Fruit fly (Drosophila melanogaster) whole organism, wandering third instar larva: ENCODE results near the gene bam.

Source experiments
- Abd-B ChIP-seq: fragments of >200 bp; optimal IDR thresholded peaks from 2 replicates; lab custom pipeline; 2017; ENCODE audit warnings: missing biosample characterization, missing genetic modification characterization
- CG32264 ChIP-seq: fragments of 200-800 bp; sonication (Bioruptor generic); optimal IDR thresholded peaks from 2 replicates; lab custom pipeline; 2016; ENCODE audit warnings: missing biosample characterization, missing genetic modification characterization
- CG9705 ChIP-seq: fragments of 200-800 bp; sonication (Bioruptor generic); optimal IDR thresholded peaks from 2 replicates; lab custom pipeline; 2018; ENCODE audit warnings: missing biosample characterization, mild to moderate bottlenecking, missing genetic modification characterization
- CrebA ChIP-seq: fragments of 200-800 bp; sonication (Bioruptor generic); optimal IDR thresholded peaks from 2 replicates; lab custom pipeline; 2016; ENCODE audit warnings: missing biosample characterization, mild to moderate bottlenecking, missing genetic modification characterization, borderline replicate concordance
- GATAd ChIP-seq: sonication (Bioruptor generic); optimal IDR thresholded peaks from 2 replicates; lab custom pipeline; 2016; ENCODE audit warnings: missing biosample characterization, missing genetic modification characterization
- HLH106 ChIP-seq: fragments of 200-800 bp; optimal IDR thresholded peaks from 3 replicates; lab custom pipeline; 2019; ENCODE audit warnings: missing biosample characterization, mild to moderate bottlenecking, missing genetic modification characterization, moderate library complexity
- Hnf4 ChIP-seq: fragments of 200-800 bp; sonication (Bioruptor generic); optimal IDR thresholded peaks from 2 replicates; lab custom pipeline; 2016; ENCODE audit warnings: missing biosample characterization, mild to moderate bottlenecking, missing genetic modification characterization
- Hr78 ChIP-seq: fragments of >200 bp; optimal IDR thresholded peaks from 2 replicates; lab custom pipeline; 2017; ENCODE audit warnings: missing biosample characterization, missing genetic modification characterization
- Hr83 ChIP-seq: fragments of 200-300 bp; sonication (Bioruptor generic); optimal IDR thresholded peaks from 2 replicates; lab custom pipeline; 2016; ENCODE audit warnings: missing biosample characterization, mild to moderate bottlenecking, missing genetic modification characterization, moderate library complexity; ENCODE audit not compliant: poor library complexity, severe bottlenecking
- Jra ChIP-seq: sonication (Bioruptor generic); optimal IDR thresholded peaks from 2 replicates; lab custom pipeline; 2016; ENCODE audit warnings: missing biosample characterization, missing genetic modification characterization
- Mio ChIP-seq: sonication (Bioruptor generic); optimal IDR thresholded peaks from 2 replicates; lab custom pipeline; 2016; ENCODE audit warnings: missing biosample characterization, missing genetic modification characterization
- Myc ChIP-seq: fragments of >200 bp; optimal IDR thresholded peaks from 2 replicates; lab custom pipeline; 2017
- N ChIP-seq: fragments of >200 bp; optimal IDR thresholded peaks from 2 replicates; lab custom pipeline; 2018; ENCODE audit warnings: missing biosample characterization, missing external identifiers, missing genetic modification characterization
- OdsH ChIP-seq: fragments of 200-800 bp; sonication (Bioruptor generic); optimal IDR thresholded peaks from 2 replicates; lab custom pipeline; 2016; ENCODE audit warnings: missing biosample characterization, mild to moderate bottlenecking, missing genetic modification characterization
- Rel ChIP-seq, 2 experiments: fragments of 200-800 bp; sonication (Bioruptor generic) in 1 of 2; optimal IDR thresholded peaks; 2 replicates in 1 of 2; 3 replicates in 1 of 2; lab custom pipeline; 2016 to 2019; ENCODE audit warnings: mild to moderate bottlenecking in 2 of 2, missing biosample characterization in 2 of 2, missing genetic modification characterization in 2 of 2, moderate library complexity in 1 of 2
- Sp1 ChIP-seq: fragments of 200-800 bp; sonication (Bioruptor generic); optimal IDR thresholded peaks from 3 replicates; lab custom pipeline; 2019; ENCODE audit warnings: missing biosample characterization, mild to moderate bottlenecking, missing genetic modification characterization, moderate library complexity
- Vsx2 ChIP-seq: fragments of 200-300, 225-300 bp; sonication (Bioruptor generic); optimal IDR thresholded peaks from 2 replicates; lab custom pipeline; 2018; ENCODE audit warnings: missing biosample characterization, missing genetic modification characterization; ENCODE audit not compliant: partially characterized antibody
- br ChIP-seq: fragments of 200-800 bp; sonication (Bioruptor generic); optimal IDR thresholded peaks from 2 replicates; lab custom pipeline; 2016; ENCODE audit warnings: missing biosample characterization, missing genetic modification characterization
- dl ChIP-seq, 2 experiments: fragments of 175-275, 200-275 bp in 1 of 2; fragments of 200-275 bp in 1 of 2; sonication (Bioruptor generic); optimal IDR thresholded peaks; lab custom pipeline; 2018; ENCODE audit warnings: mild to moderate bottlenecking in 2 of 2, missing biosample characterization in 2 of 2, missing genetic modification characterization in 2 of 2, moderate library complexity in 2 of 2; ENCODE audit not compliant: partially characterized antibody in 2 of 2, insufficient read depth in 1 of 2
- dmrt93B ChIP-seq: fragments of 200-800 bp; sonication (Bioruptor generic); optimal IDR thresholded peaks from 2 replicates; lab custom pipeline; 2018; ENCODE audit warnings: missing biosample characterization, mild to moderate bottlenecking, missing genetic modification characterization
- dsf ChIP-seq: sonication (Bioruptor generic); optimal IDR thresholded peaks from 2 replicates; lab custom pipeline; 2016; ENCODE audit warnings: missing biosample characterization, missing genetic modification characterization, borderline replicate concordance
- ey ChIP-seq: fragments of 200-800 bp; sonication (Bioruptor generic); optimal IDR thresholded peaks from 2 replicates; lab custom pipeline; 2016; ENCODE audit warnings: missing biosample characterization, missing genetic modification characterization
- foxo ChIP-seq, 2 experiments: fragments of 200-800 bp; sonication (Bioruptor generic); optimal IDR thresholded peaks; 2 replicates in 1 of 2; 3 replicates in 1 of 2; lab custom pipeline; 2016 to 2017; ENCODE audit warnings: missing biosample characterization in 2 of 2, missing genetic modification characterization in 2 of 2
- fru ChIP-seq: fragments of 200-800 bp; sonication (Bioruptor generic); optimal IDR thresholded peaks from 3 replicates; lab custom pipeline; 2016; ENCODE audit warnings: missing biosample characterization, mild to moderate bottlenecking, missing genetic modification characterization
- h ChIP-seq: fragments of 200-800 bp; sonication (Bioruptor generic); optimal IDR thresholded peaks from 3 replicates; lab custom pipeline; 2016; ENCODE audit warnings: missing biosample characterization, mild to moderate bottlenecking, missing genetic modification characterization
- jim ChIP-seq: fragments of 175-275, 200-325 bp; sonication (Bioruptor generic); optimal IDR thresholded peaks from 2 replicates; lab custom pipeline; 2016; ENCODE audit warnings: missing biosample characterization, mild to moderate bottlenecking, missing genetic modification characterization
- pan ChIP-seq: fragments of >200 bp; optimal IDR thresholded peaks from 2 replicates; lab custom pipeline; 2017
- psq ChIP-seq: fragments of 200-800 bp; sonication (Bioruptor generic); optimal IDR thresholded peaks from 3 replicates; lab custom pipeline; 2017; ENCODE audit warnings: missing biosample characterization, mild to moderate bottlenecking, missing genetic modification characterization, moderate library complexity
- rgr ChIP-seq: fragments of 200-800 bp; sonication (Bioruptor generic); optimal IDR thresholded peaks from 3 replicates; lab custom pipeline; 2016; ENCODE audit warnings: missing biosample characterization, mild to moderate bottlenecking, missing genetic modification characterization
- sage ChIP-seq: fragments of 200-800 bp; sonication (Bioruptor generic); optimal IDR thresholded peaks from 2 replicates; lab custom pipeline; 2016; ENCODE audit warnings: missing biosample characterization, mild to moderate bottlenecking, missing genetic modification characterization
- sv ChIP-seq: fragments of 200-800 bp; sonication (Bioruptor generic); optimal IDR thresholded peaks from 3 replicates; lab custom pipeline; 2016; ENCODE audit warnings: missing biosample characterization, missing genetic modification characterization
- tai ChIP-seq: sonication (Bioruptor generic); optimal IDR thresholded peaks from 2 replicates; lab custom pipeline; 2016; ENCODE audit warnings: missing biosample characterization, missing genetic modification characterization
- usp ChIP-seq: fragments of >200 bp; optimal IDR thresholded peaks from 2 replicates; lab custom pipeline; 2017; ENCODE audit warnings: missing biosample characterization, missing genetic modification characterization
- woc ChIP-seq: sonication (Bioruptor generic); optimal IDR thresholded peaks from 2 replicates; lab custom pipeline; 2016; ENCODE audit warnings: missing biosample characterization, mild to moderate bottlenecking, missing genetic modification characterization

Gene bam

DNA sequence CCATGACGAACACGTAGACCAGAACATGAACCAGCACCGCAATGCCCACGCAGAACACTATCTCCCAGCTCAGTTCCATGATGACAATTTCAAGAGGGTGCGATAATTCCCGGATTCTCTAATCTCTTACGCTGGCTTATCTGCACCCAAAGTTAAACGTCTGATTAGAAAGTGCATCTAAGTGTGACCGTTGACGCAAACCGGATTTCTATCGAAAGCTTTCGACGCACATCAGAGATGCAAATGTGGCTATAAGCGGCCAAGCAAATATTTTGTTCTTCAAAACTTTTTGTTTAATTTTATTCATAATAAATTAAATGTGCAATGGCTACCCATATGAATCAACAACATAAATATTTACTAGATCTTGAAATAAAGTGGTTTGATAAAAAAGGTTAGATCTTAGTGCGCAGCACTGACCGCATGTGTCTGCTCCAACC, 17.4 kb upstream of the bam start, which contains the start of the genes Kdsr and CG11858 (continued):
- TF ChIP-seq sv (GFP tag; lab: Kevin White, UChicago) (peak; percentile 67), N (GFP tag; lab: Kevin White, UChicago) (no peak), Mio (GFP tag; lab: Kevin White, UChicago) (no peak)

DNA sequence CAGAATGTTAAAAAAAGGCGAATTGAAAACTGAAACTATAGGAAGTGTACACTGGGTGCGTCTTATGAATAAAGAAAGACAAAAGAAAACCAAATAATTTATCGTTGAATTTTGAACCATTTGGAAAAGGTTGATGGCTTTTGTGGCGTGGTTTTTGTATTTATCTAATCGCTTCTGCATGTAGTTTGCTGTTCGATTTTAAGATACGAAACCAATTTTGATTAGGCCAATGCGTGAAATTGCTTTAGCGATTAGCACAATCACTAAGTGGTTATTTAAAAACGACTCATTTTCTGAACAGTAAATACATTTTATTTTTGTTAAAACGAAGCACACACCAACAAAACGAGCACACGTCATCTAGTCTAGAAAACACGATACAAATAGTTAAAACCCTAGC, 15.8 kb upstream of the bam start:
- TF ChIP-seq HLH106 (tag; lab: Kevin White, UChicago) (no peak), dmrt93B (GFP tag; lab: Kevin White, UChicago) (no peak), br (GFP tag; lab: Kevin White, UChicago) (no peak)

DNA sequence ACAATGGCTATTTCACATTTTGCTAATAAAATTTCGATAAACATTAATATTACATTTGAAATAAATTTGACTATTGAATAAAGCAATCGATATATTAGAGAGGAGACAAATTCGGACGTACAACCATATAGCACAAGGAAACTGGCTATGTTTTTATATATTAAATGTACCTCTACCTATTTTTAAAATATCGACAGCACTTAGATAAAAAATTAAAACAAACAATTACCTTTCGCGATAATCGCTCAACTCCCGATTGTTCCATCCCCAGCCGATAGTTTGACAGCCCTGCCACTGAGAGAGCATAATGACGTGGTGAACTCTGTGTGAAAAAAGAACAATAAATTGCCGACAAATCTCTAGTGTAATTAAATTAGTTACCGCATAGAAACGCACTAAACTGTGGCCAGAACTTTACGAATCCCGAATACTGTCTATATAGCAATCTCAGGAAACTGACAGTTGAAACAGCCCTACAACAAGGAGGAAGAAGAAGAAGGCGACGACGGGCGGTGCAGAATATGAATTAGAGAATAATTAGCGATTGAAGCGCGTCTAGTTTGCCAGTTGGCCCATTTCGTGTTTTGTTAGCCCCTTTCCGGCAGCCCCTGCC, 13.8 kb upstream of the bam start, which contains the start of gene CG11857:
TSS of gene CG11857 (plus strand) at position 271 of the 613 bp plus-strand sequence.
- TF ChIP-seq Vsx2 = no peak
- peak; percentile 94 for TF ChIP-seq dsf (GFP tag; lab: Kevin White, UChicago)
- TF ChIP-seq CrebA (GFP tag; lab: Kevin White, UChicago) = no peak
- TF ChIP-seq pan = no peak
- peak; percentile 43 for TF ChIP-seq jim (GFP tag; lab: Kevin White, UChicago)
- TF ChIP-seq Hr83 (GFP tag; lab: Kevin White, UChicago) = peak; percentile 96
- peak; percentile 79 for TF ChIP-seq Mio (GFP tag; lab: Kevin White, UChicago)
- no peak for TF ChIP-seq Hr78 (GFP tag; lab: Kevin White, UChicago)
- TF ChIP-seq usp = no peak
- TF ChIP-seq OdsH (GFP tag; lab: Kevin White, UChicago) = peak; percentile 96
- peak; percentile 99 for TF ChIP-seq h (GFP tag; lab: Kevin White, UChicago)
- peak; percentile 98 for TF ChIP-seq sv (GFP tag; lab: Kevin White, UChicago)
- peak; percentile 94 for TF ChIP-seq GATAd
- peak; percentile 93 for TF ChIP-seq CG32264 (GFP tag; lab: Kevin White, UChicago)
- TF ChIP-seq Abd-B (GFP tag; lab: Kevin White, UChicago) = no peak
- TF ChIP-seq Jra (GFP tag; lab: Kevin White, UChicago) = peak; percentile 98
- TF ChIP-seq dmrt93B (GFP tag; lab: Kevin White, UChicago) = peak; percentile 96
- no peak for TF ChIP-seq sage (GFP tag; lab: Kevin White, UChicago)
- peak; percentile 96 for TF ChIP-seq Sp1 (GFP tag; lab: Kevin White, UChicago)
- TF ChIP-seq dl (GFP tag; optimal IDR thresholded peaks at IDR 0.05; lab: Kevin White, UChicago; ENCODE audit: insufficient read depth in 1 of 2, partially characterized antibody in 2 of 2) = no peak
- TF ChIP-seq br (GFP tag; lab: Kevin White, UChicago) = peak; percentile 96
- TF ChIP-seq woc = peak; percentile 97
- TF ChIP-seq psq (GFP tag; lab: Kevin White, UChicago) = peak; percentile 94
- TF ChIP-seq HLH106 (tag; lab: Kevin White, UChicago) = peak; percentile 98
- peak; percentile 97 for TF ChIP-seq fru (GFP tag; lab: Kevin White, UChicago)
- TF ChIP-seq CG9705 (GFP tag; lab: Kevin White, UChicago) = peak; percentile 95
- no peak for TF ChIP-seq tai (GFP tag; lab: Kevin White, UChicago)
- TF ChIP-seq ey (GFP tag; lab: Kevin White, UChicago) = peak; percentile 97
- TF ChIP-seq foxo (GFP tag; optimal IDR thresholded peaks at IDR 0.05; lab: Kevin White, UChicago) = peak; percentile 89 to 98
- peak; percentile 25 for TF ChIP-seq Myc (lab: Kevin White, UChicago)
- peak; percentile 99 for TF ChIP-seq Hnf4 (GFP tag; lab: Kevin White, UChicago)
- peak; percentile 98 for TF ChIP-seq rgr
- peak; percentile 40 for TF ChIP-seq Rel (GFP tag; optimal IDR thresholded peaks at IDR 0.05; lab: Kevin White, UChicago)
- TF ChIP-seq Rel (tag; optimal IDR thresholded peaks at IDR 0.05; lab: Kevin White, UChicago) = peak; percentile 82
- no peak for TF ChIP-seq N (GFP tag; lab: Kevin White, UChicago)
